Fruit fly (Drosophila melanogaster) whole organism, embryonic: ENCODE measurements around the gene Idgf4.

ENCODE experiments used
- B-H2 ChIP-seq: fragments of 200-800 bp; sonication (Bioruptor generic); optimal IDR thresholded peaks from 2 replicates; lab custom pipeline; 2018; ENCODE audit warnings: missing biosample characterization, mild to moderate bottlenecking, missing genetic modification characterization
- BtbVII ChIP-seq: fragments of 200-800 bp; sonication (Bioruptor generic); optimal IDR thresholded peaks from 3 replicates; lab custom pipeline; 2017; ENCODE audit warnings: missing biosample characterization, mild to moderate bottlenecking, missing genetic modification characterization
- CG10209 ChIP-seq: fragments of 200-800 bp; sonication (Bioruptor generic); optimal IDR thresholded peaks from 3 replicates; lab custom pipeline; 2017; ENCODE audit warnings: missing biosample characterization, mild to moderate bottlenecking, missing genetic modification characterization, missing genetic modification reagents
- CG12299 ChIP-seq: fragments of 200-800 bp; sonication (Bioruptor generic); optimal IDR thresholded peaks from 2 replicates; lab custom pipeline; 2018; ENCODE audit warnings: missing biosample characterization, mild to moderate bottlenecking, missing genetic modification characterization
- CG15269 ChIP-seq: fragments of 200-800 bp; sonication (Bioruptor generic); optimal IDR thresholded peaks from 2 replicates; lab custom pipeline; 2018; ENCODE audit warnings: missing biosample characterization, mild to moderate bottlenecking, missing genetic modification characterization, moderate library complexity
- CG16815 ChIP-seq: fragments of 200-800 bp; sonication (Bioruptor generic); optimal IDR thresholded peaks from 3 replicates; lab custom pipeline; 2017; ENCODE audit warnings: missing biosample characterization, mild to moderate bottlenecking, missing genetic modification characterization
- CG17385 ChIP-seq: fragments of 200-800 bp; sonication (Bioruptor generic); optimal IDR thresholded peaks from 3 replicates; lab custom pipeline; 2018; ENCODE audit warnings: missing biosample characterization, mild to moderate bottlenecking, missing genetic modification characterization
- CG17612 ChIP-seq: fragments of 200-800 bp; sonication (Bioruptor generic); IDR thresholded peaks from 2 replicates; pipeline ENCODE4 v1.3.6; 2022; ENCODE audit warnings: missing biosample characterization, missing genetic modification characterization
- CG2120 ChIP-seq: fragments of 200-800 bp; sonication (Bioruptor generic); optimal IDR thresholded peaks from 3 replicates; lab custom pipeline; 2016; ENCODE audit warnings: missing biosample characterization, missing genetic modification characterization
- CG2202 ChIP-seq: fragments of 200-800 bp; sonication (Bioruptor generic); optimal IDR thresholded peaks from 2 replicates; lab custom pipeline; 2018; ENCODE audit warnings: missing biosample characterization, mild to moderate bottlenecking, missing genetic modification characterization
- CG2712 ChIP-seq: fragments of 200-800 bp; optimal IDR thresholded peaks from 3 replicates; lab custom pipeline; 2019; ENCODE audit warnings: missing biosample characterization, mild to moderate bottlenecking, missing genetic modification characterization, moderate library complexity
- CG2875 ChIP-seq: fragments of 200-800 bp; sonication (Bioruptor generic); optimal IDR thresholded peaks from 2 replicates; lab custom pipeline; 2017; ENCODE audit warnings: missing biosample characterization, mild to moderate bottlenecking, missing genetic modification characterization, missing genetic modification reagents
- CG2889 ChIP-seq: fragments of 200-800 bp; sonication (Bioruptor generic); IDR thresholded peaks from 3 replicates; pipeline ENCODE4 v1.3.6; 2022; ENCODE audit warnings: missing biosample characterization, missing genetic modification characterization
- CG30403 ChIP-seq: fragments of 200-800 bp; sonication (Bioruptor generic); optimal IDR thresholded peaks from 3 replicates; lab custom pipeline; 2016; ENCODE audit warnings: missing biosample characterization, missing genetic modification characterization
- CG31388 ChIP-seq: fragments of 200-800 bp; sonication (Bioruptor generic); optimal IDR thresholded peaks from 2 replicates; lab custom pipeline; 2016; ENCODE audit warnings: missing biosample characterization, missing genetic modification characterization
- CG42726 ChIP-seq: fragments of 200-800 bp; sonication (Bioruptor generic); IDR thresholded peaks from 2 replicates; pipeline ENCODE4 v1.3.6; 2022; ENCODE audit warnings: missing biosample characterization, missing genetic modification characterization; ENCODE audit not compliant: partially characterized antibody
- CG4282 ChIP-seq: fragments of 200-800 bp; sonication (Bioruptor generic); optimal IDR thresholded peaks from 2 replicates; lab custom pipeline; 2016; ENCODE audit warnings: missing biosample characterization, missing genetic modification characterization
- CG4360 ChIP-seq: fragments of 200-800 bp; sonication (Bioruptor generic); IDR thresholded peaks from 2 replicates; pipeline ENCODE4 v1.3.6; 2022; ENCODE audit warnings: missing biosample characterization, missing genetic modification characterization
- CG6254 ChIP-seq: fragments of 200-800 bp; sonication (Bioruptor generic); optimal IDR thresholded peaks from 3 replicates; lab custom pipeline; 2017; ENCODE audit warnings: mild to moderate bottlenecking, missing biosample characterization, missing genetic modification reagents, missing genetic modification characterization
- CG9215 ChIP-seq: fragments of 200-800 bp; sonication (Bioruptor generic); IDR thresholded peaks from 2 replicates; pipeline ENCODE4 v1.3.6; 2022; ENCODE audit warnings: missing biosample characterization, missing genetic modification characterization
- CTCF ChIP-seq: fragments of 200-800 bp; sonication (Bioruptor generic); optimal IDR thresholded peaks from 2 replicates; lab custom pipeline; 2017; ENCODE audit warnings: missing biosample characterization, mild to moderate bottlenecking, missing genetic modification characterization, moderate library complexity
- Deaf1 ChIP-seq: fragments of 200-800 bp; optimal IDR thresholded peaks from 3 replicates; lab custom pipeline; 2019; ENCODE audit warnings: missing biosample characterization, mild to moderate bottlenecking, missing genetic modification characterization, moderate library complexity
- Dek ChIP-seq: fragments of 200-800 bp; sonication (Bioruptor generic); optimal IDR thresholded peaks from 3 replicates; lab custom pipeline; 2019; ENCODE audit warnings: missing biosample characterization, mild to moderate bottlenecking, missing genetic modification characterization, moderate library complexity
- Fer3 ChIP-seq: fragments of 200-800 bp; sonication (Bioruptor generic); optimal IDR thresholded peaks from 2 replicates; lab custom pipeline; 2018; ENCODE audit warnings: missing biosample characterization, mild to moderate bottlenecking, missing genetic modification characterization, moderate library complexity
- Gug ChIP-seq: fragments of 200-800 bp; sonication (Bioruptor generic); IDR thresholded peaks from 4 replicates; pipeline ENCODE4 v1.3.6; 2022; ENCODE audit warnings: missing biosample characterization, missing genetic modification characterization
- HHEX ChIP-seq: fragments of 200-800 bp; sonication (Bioruptor generic); optimal IDR thresholded peaks from 3 replicates; lab custom pipeline; 2017; ENCODE audit warnings: missing biosample characterization, mild to moderate bottlenecking, missing genetic modification characterization, missing genetic modification reagents
- HmgD ChIP-seq: fragments of 200-800 bp; sonication (Bioruptor generic); optimal IDR thresholded peaks from 3 replicates; lab custom pipeline; 2016; ENCODE audit warnings: missing biosample characterization, missing genetic modification characterization
- Hr3 ChIP-seq: fragments of 200-800 bp; sonication (Bioruptor generic); optimal IDR thresholded peaks from 3 replicates; lab custom pipeline; 2016; ENCODE audit warnings: missing biosample characterization, missing genetic modification characterization
- Hr78 ChIP-seq, 2 experiments: fragments of 200-800 bp in 1 of 2; fragments of >200 bp in 1 of 2; sonication (Bioruptor generic) in 1 of 2; optimal IDR thresholded peaks; 2 replicates each; lab custom pipeline; 2017 to 2019; ENCODE audit warnings: missing biosample characterization in 2 of 2, missing genetic modification characterization in 2 of 2, mild to moderate bottlenecking in 1 of 2, moderate library complexity in 1 of 2
- Nf-YB ChIP-seq: fragments of 200-800 bp; sonication (Bioruptor generic); optimal IDR thresholded peaks from 3 replicates; lab custom pipeline; 2019; ENCODE audit warnings: missing biosample characterization, mild to moderate bottlenecking, missing genetic modification characterization, moderate library complexity
- NfI ChIP-seq: fragments of 200-800 bp; sonication (Bioruptor generic); optimal IDR thresholded peaks from 3 replicates; lab custom pipeline; 2018; ENCODE audit warnings: missing biosample characterization, mild to moderate bottlenecking, missing genetic modification characterization, moderate library complexity
- Oaz ChIP-seq: fragments of 200-800 bp; sonication (Bioruptor generic); IDR thresholded peaks from 2 replicates; pipeline ENCODE4 v1.3.6; 2022; ENCODE audit warnings: missing biosample characterization, missing genetic modification characterization
- Optix ChIP-seq: fragments of 200-800 bp; sonication (Bioruptor generic); IDR thresholded peaks from 3 replicates; pipeline ENCODE4 v1.3.6; 2022; ENCODE audit warnings: missing biosample characterization, missing genetic modification characterization
- Scr ChIP-seq: fragments of 200-800 bp; sonication (Bioruptor generic); IDR thresholded peaks from 2 replicates; pipeline ENCODE4 v1.3.6; 2022; ENCODE audit warnings: missing biosample characterization, missing genetic modification characterization; ENCODE audit not compliant: partially characterized antibody
- Sox100B ChIP-seq: fragments of 200-800 bp; sonication (Bioruptor generic); optimal IDR thresholded peaks from 3 replicates; lab custom pipeline; 2018; ENCODE audit warnings: missing biosample characterization, mild to moderate bottlenecking, missing genetic modification characterization
- TFAM ChIP-seq: fragments of 200-800 bp; sonication (Bioruptor generic); optimal IDR thresholded peaks from 2 replicates; lab custom pipeline; 2017; ENCODE audit warnings: missing biosample characterization, missing genetic modification characterization, inconsistent platforms
- Vsx1 ChIP-seq: fragments of 200-800 bp; sonication (Bioruptor generic); optimal IDR thresholded peaks from 2 replicates; lab custom pipeline; 2017; ENCODE audit warnings: missing biosample characterization, mild to moderate bottlenecking, missing genetic modification characterization, missing genetic modification reagents
- da ChIP-seq: fragments of 200-800 bp; sonication (Bioruptor generic); optimal IDR thresholded peaks from 2 replicates; lab custom pipeline; 2016; ENCODE audit warnings: missing biosample characterization, missing genetic modification characterization
- dati ChIP-seq: fragments of 200-800 bp; sonication (Bioruptor generic); IDR thresholded peaks from 2 replicates; pipeline ENCODE4 v1.3.6; 2022; ENCODE audit warnings: missing biosample characterization, missing genetic modification characterization
- dmrt11E ChIP-seq: fragments of 200-800 bp; sonication (Bioruptor generic); optimal IDR thresholded peaks from 3 replicates; lab custom pipeline; 2018; ENCODE audit warnings: missing biosample characterization, mild to moderate bottlenecking, missing genetic modification characterization, moderate library complexity
- ind ChIP-seq: fragments of 200-800 bp; sonication (Bioruptor generic); optimal IDR thresholded peaks from 3 replicates; lab custom pipeline; 2016; ENCODE audit warnings: missing biosample characterization, missing genetic modification characterization
- lilli ChIP-seq: fragments of 200-800 bp; sonication (Bioruptor generic); optimal IDR thresholded peaks from 3 replicates; lab custom pipeline; 2016; ENCODE audit warnings: missing biosample characterization, missing genetic modification characterization
- nom ChIP-seq: fragments of 200-800 bp; sonication (Bioruptor generic); optimal IDR thresholded peaks from 2 replicates; lab custom pipeline; 2017; ENCODE audit warnings: missing biosample characterization, missing genetic modification characterization, mild to moderate bottlenecking, moderate library complexity, missing genetic modification reagents
- org-1 ChIP-seq: fragments of 200-800 bp; sonication (Bioruptor generic); optimal IDR thresholded peaks from 2 replicates; lab custom pipeline; 2017; ENCODE audit warnings: missing biosample characterization, missing genetic modification characterization
- pum ChIP-seq: fragments of 200-800 bp; sonication (Bioruptor generic); optimal IDR thresholded peaks from 2 replicates; lab custom pipeline; 2016; ENCODE audit warnings: missing biosample characterization, missing genetic modification characterization
- repo ChIP-seq: fragments of 200-800 bp; sonication (Bioruptor generic); optimal IDR thresholded peaks from 2 replicates; lab custom pipeline; 2016; ENCODE audit warnings: missing biosample characterization, missing genetic modification characterization
- row ChIP-seq: fragments of 200-800 bp; sonication (Bioruptor generic); IDR thresholded peaks from 3 replicates; pipeline ENCODE4 v1.3.6; 2022; ENCODE audit warnings: missing biosample characterization, missing genetic modification characterization
- tin ChIP-seq: fragments of 200-800 bp; sonication (Bioruptor generic); optimal IDR thresholded peaks from 3 replicates; lab custom pipeline; 2016; ENCODE audit warnings: missing biosample characterization, missing genetic modification characterization
- trem ChIP-seq: fragments of 200-800 bp; optimal IDR thresholded peaks from 3 replicates; lab custom pipeline; 2019; ENCODE audit warnings: missing biosample characterization, mild to moderate bottlenecking, missing genetic modification characterization, moderate library complexity
- ttk ChIP-seq: fragments of 200-800 bp; sonication (Bioruptor generic); IDR thresholded peaks from 2 replicates; pipeline ENCODE4 v2.1.2; 2022; ENCODE audit warnings: missing biosample characterization, missing genetic modification characterization

Gene Idgf4

dm6 chrX:9899535-9900179 is 31.1 kb downstream of the Idgf4 start, which contains the start of gene CG15249 (continued):
- TF ChIP-seq Deaf1 (tag; lab: Kevin White, UChicago), result peak; percentile 41
- TF ChIP-seq B-H2 (GFP tag; lab: Kevin White, UChicago), result no peak
- TF ChIP-seq CG9215, result no peak; the same call in 1 of the 2 replicates
- no peak for TF ChIP-seq pum
- no peak for TF ChIP-seq CG16815
- no peak for TF ChIP-seq CG2202
- no peak for TF ChIP-seq Optix (GFP tag; lab: Robert Waterston, UW)
- peak; percentile 29 for TF ChIP-seq Dek (tag; lab: Kevin White, UChicago)
- TF ChIP-seq repo (GFP tag; lab: Kevin White, UChicago), result no peak
- no peak for TF ChIP-seq CG4282 (GFP tag; lab: Kevin White, UChicago)
- TF ChIP-seq CG17385 (GFP tag; lab: Kevin White, UChicago), result peak; percentile 47
- no peak for TF ChIP-seq CG31388 (GFP tag; lab: Kevin White, UChicago)
- TF ChIP-seq Vsx1 (GFP tag; lab: Kevin White, UChicago), result no peak
- no peak for TF ChIP-seq Oaz (GFP tag; lab: Robert Waterston, UW)
- TF ChIP-seq HmgD, result no peak
- TF ChIP-seq Scr (GFP tag; lab: Robert Waterston, UW), result no peak
- TF ChIP-seq CG17612 (GFP tag; lab: Robert Waterston, UW), result no peak
- TF ChIP-seq CG2875 (GFP tag; lab: Kevin White, UChicago), result peak; percentile 27
- peak; percentile 14 for TF ChIP-seq CG30403 (GFP tag; lab: Kevin White, UChicago)
- no peak for TF ChIP-seq CTCF
- peak; percentile 43 for TF ChIP-seq dmrt11E
- peak; percentile 4 for TF ChIP-seq trem (tag; lab: Kevin White, UChicago)
- TF ChIP-seq tin (GFP tag; lab: Kevin White, UChicago), result peak; percentile 3
- TF ChIP-seq CG42726 (GFP tag; lab: Robert Waterston, UW), result no peak
- peak; percentile 56 for TF ChIP-seq CG10209 (GFP tag; lab: Kevin White, UChicago)
- peak; percentile 34 for TF ChIP-seq CG12299 (tag; lab: Kevin White, UChicago)
- TF ChIP-seq row (GFP tag; lab: Robert Waterston, UW), result peak; percentile 46; the same call in 1 of the 3 replicates
- TF ChIP-seq ttk (GFP tag; lab: Robert Waterston, UW), result 0 out of 2 replicates have a peak, but pooled peaks have one; percentile 32
- peak; percentile 78 for TF ChIP-seq CG2712 (tag; lab: Kevin White, UChicago)
- TF ChIP-seq Nf-YB (GFP tag; lab: Kevin White, UChicago), result peak; percentile 32
- TF ChIP-seq dati (GFP tag; lab: Robert Waterston, UW), result no peak
- TF ChIP-seq CG6254 (GFP tag; lab: Kevin White, UChicago), result peak; percentile 36
- no peak for TF ChIP-seq CG2889
- no peak for TF ChIP-seq CG2120 (GFP tag; lab: Kevin White, UChicago)
- TF ChIP-seq Fer3 (tag; lab: Kevin White, UChicago), result no peak
- TF ChIP-seq NfI, result peak; percentile 15
- peak; percentile 20 for TF ChIP-seq BtbVII (GFP tag; lab: Kevin White, UChicago)
- TF ChIP-seq CG15269 (tag; lab: Kevin White, UChicago), result peak; percentile 63
- TF ChIP-seq Hr78 (GFP tag; optimal IDR thresholded peaks at IDR 0.05; lab: Kevin White, UChicago), result peak in 1 of 2 experiments; percentile 8
- TF ChIP-seq ind, result peak; percentile 23
- peak; percentile 84 for TF ChIP-seq Sox100B (GFP tag; lab: Kevin White, UChicago)
- no peak for TF ChIP-seq CG4360 (GFP tag; lab: Robert Waterston, UW)
- no peak for TF ChIP-seq org-1 (GFP tag; lab: Kevin White, UChicago)
- TF ChIP-seq da, result no peak
- no peak for TF ChIP-seq lilli
- no peak for TF ChIP-seq TFAM
- TF ChIP-seq Hr3, result peak; percentile 53
- TF ChIP-seq nom (GFP tag; lab: Kevin White, UChicago), result no peak
- TF ChIP-seq Gug (GFP tag; lab: Robert Waterston, UW), result no peak
- peak; percentile 32 for TF ChIP-seq HHEX (GFP tag; lab: Kevin White, UChicago)
